Worm (Caenorhabditis elegans) whole organism, dauer: Measurements from ENCODE around the gene srp-3.

Experiments used
- unc-62 ChIP-seq: sonication (generic microtip); optimal IDR thresholded peaks from 2 replicates; lab custom pipeline; 2017; ENCODE audit warnings: missing biosample characterization, missing genetic modification reagents, missing genetic modification characterization

srp-3 gene

ce11 chrV:1908542-1908941 lies at the start of gene srp-3:
Gene srp-3, plus strand, starts transcription at chrV:1908842.
- TF ChIP-seq unc-62 (GFP tag; lab: Kevin White, UChicago) = no peak

- TF ChIP-seq unc-62 (GFP tag; lab: Kevin White, UChicago) = no peak
Observed at ce11 chrV:1862954-1863353, 45.7 kb upstream of the srp-3 start.

ce11 chrV:1864997-1865396 lies 43.6 kb upstream of the srp-3 start:
- TF ChIP-seq unc-62 (GFP tag; lab: Kevin White, UChicago) = no peak

ce11 chrV:1868025-1868424 lies 40.6 kb upstream of the srp-3 start:
- no peak for TF ChIP-seq unc-62 (GFP tag; lab: Kevin White, UChicago)

- no peak for TF ChIP-seq unc-62 (GFP tag; lab: Kevin White, UChicago)
Observed at ce11 chrV:1868596-1869263, 39.9 kb upstream of the srp-3 start, which contains the start of gene knl-3. Gene knl-3, plus strand, starts transcription at chrV:1869213.

- no peak for TF ChIP-seq unc-62 (GFP tag; lab: Kevin White, UChicago)
Observed at ce11 chrV:1869682-1870081, 39.0 kb upstream of the srp-3 start, which contains the start of gene T10B5.3. Gene T10B5.3, minus strand, starts transcription at chrV:1869782.

- TF ChIP-seq unc-62 (GFP tag; lab: Kevin White, UChicago) = no peak
Observed at ce11 chrV:1870515-1870940, 38.1 kb upstream of the srp-3 start.

ce11 chrV:1871768-1872296 lies 36.8 kb upstream of the srp-3 start, which contains the start of the genes T10B5.4 and cct-7:
Gene T10B5.4, minus strand, starts transcription at chrV:1871807.
Gene cct-7, plus strand, starts transcription at chrV:1872246.
- no peak for TF ChIP-seq unc-62 (GFP tag; lab: Kevin White, UChicago)

- TF ChIP-seq unc-62 (GFP tag; lab: Kevin White, UChicago) = no peak
Observed at ce11 chrV:1874827-1875226, 33.8 kb upstream of the srp-3 start.

ce11 chrV:1875497-1875988 lies 33.1 kb upstream of the srp-3 start:
- no peak for TF ChIP-seq unc-62 (GFP tag; lab: Kevin White, UChicago)

- TF ChIP-seq unc-62 (GFP tag; lab: Kevin White, UChicago) = no peak
Observed at ce11 chrV:1878030-1878429, 30.6 kb upstream of the srp-3 start.

ce11 chrV:1883131-1883530 lies 25.5 kb upstream of the srp-3 start:
- no peak for TF ChIP-seq unc-62 (GFP tag; lab: Kevin White, UChicago)

- TF ChIP-seq unc-62 (GFP tag; lab: Kevin White, UChicago) = no peak
Observed at ce11 chrV:1886997-1887396, 21.6 kb upstream of the srp-3 start.

ce11 chrV:1888299-1888698 lies 20.3 kb upstream of the srp-3 start:
- TF ChIP-seq unc-62 (GFP tag; lab: Kevin White, UChicago) = no peak

ce11 chrV:1889996-1890395 lies 18.6 kb upstream of the srp-3 start:
- no peak for TF ChIP-seq unc-62 (GFP tag; lab: Kevin White, UChicago)

ce11 chrV:1892567-1893277 lies 15.9 kb upstream of the srp-3 start, which contains the start of gene zig-11:
Gene zig-11, minus strand, starts transcription at chrV:1892939.
- TF ChIP-seq unc-62 (GFP tag; lab: Kevin White, UChicago) = no peak
